Comparison of ENCODE assay signal across 5 worm cellular contexts in the genomic region with DNA sequence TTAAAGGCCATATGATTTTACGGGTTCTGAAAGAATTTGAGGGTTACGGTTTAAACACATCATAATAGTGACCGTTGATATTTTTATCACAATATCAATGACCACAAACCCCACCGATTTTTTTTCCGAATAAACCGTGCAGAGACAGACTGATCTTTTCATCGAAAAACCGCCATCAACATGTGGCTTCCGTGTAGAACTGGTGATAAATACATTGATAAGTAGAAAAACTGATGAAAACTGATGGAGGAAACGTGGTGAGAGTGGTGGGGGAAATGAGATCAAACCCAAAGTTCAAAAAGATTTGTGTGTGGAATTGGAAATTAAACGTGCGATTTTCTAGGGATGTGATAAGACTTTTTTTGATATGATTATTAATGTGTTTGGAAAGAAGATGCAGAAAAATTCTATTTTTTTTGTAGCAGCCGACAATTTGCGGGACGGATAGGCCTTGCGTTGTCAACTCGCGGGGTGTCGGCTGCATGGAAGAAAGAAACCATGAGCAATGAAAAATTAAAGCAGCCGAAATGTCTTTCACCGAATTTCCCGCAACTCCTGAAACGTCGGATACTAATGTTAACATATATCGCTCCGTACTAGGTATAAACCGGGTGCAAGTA.
TF ChIP-seq lines count a peak whose summit lies in the region.

No protein-coding gene starts in this region.

TF ChIP-seq in whole organism, L1 larva, 84 proteins besides CTCF, POLR2A, EP300 and RAD21 (continued from another document):
- no peak for TF ChIP-seq alr-1 (tag; optimal IDR thresholded peaks at IDR 0.05; lab: Kevin White, UChicago; ENCODE audit: borderline replicate concordance)
- peak in 2 of 6 experiments; percentile 6 to 34 for TF ChIP-seq elt-3 (tag; optimal IDR thresholded peaks at IDR 0.05; lab: Kevin White, UChicago)
- peak; percentile 57 for TF ChIP-seq lin-14 (GFP tag; optimal IDR thresholded peaks at IDR 0.05; lab: Kevin White, UChicago)
TF ChIP-seq in whole organism, L1 larva: peak in this region for 12.

TF ChIP-seq in whole organism, L2 larva, 48 proteins besides CTCF, POLR2A, EP300 and RAD21 (continued from another document):
- TF ChIP-seq sma-9 (GFP tag; optimal IDR thresholded peaks at IDR 0.05; lab: Kevin White, UChicago) (peak; percentile 80), sma-9 (tag; optimal IDR thresholded peaks at IDR 0.05; lab: Kevin White, UChicago) (no peak)
TF ChIP-seq in whole organism, L2 larva: peak in this region for 6.

TF ChIP-seq in whole organism, L3 larva, 47 proteins besides CTCF, POLR2A, EP300 and RAD21 (continued from another document):
- peak in 1 of 3 experiments; percentile 29 for TF ChIP-seq elt-3 (tag; optimal IDR thresholded peaks at IDR 0.05; lab: Kevin White, UChicago)
- TF ChIP-seq mml-1 (tag; optimal IDR thresholded peaks at IDR 0.05; lab: Kevin White, UChicago): no peak
- no peak for TF ChIP-seq mdl-1 (tag; optimal IDR thresholded peaks at IDR 0.05; lab: Kevin White, UChicago)
- TF ChIP-seq fkh-10 (GFP tag; optimal IDR thresholded peaks at IDR 0.05; lab: Kevin White, UChicago): no peak
- no peak for TF ChIP-seq nhr-12 (tag; optimal IDR thresholded peaks at IDR 0.05; lab: Kevin White, UChicago)
- TF ChIP-seq ztf-4 (tag; optimal IDR thresholded peaks at IDR 0.05; lab: Kevin White, UChicago): no peak
- no peak for TF ChIP-seq sea-2 (GFP tag; optimal IDR thresholded peaks at IDR 0.05; lab: Kevin White, UChicago)
- TF ChIP-seq lin-15B (tag; optimal IDR thresholded peaks at IDR 0.05; lab: Kevin White, UChicago): no peak
- peak; percentile 57 for TF ChIP-seq nhr-43 (tag; optimal IDR thresholded peaks at IDR 0.05; lab: Kevin White, UChicago; ENCODE audit: poor library complexity, severe bottlenecking)
- peak; percentile 38 for TF ChIP-seq nhr-76 (tag; optimal IDR thresholded peaks at IDR 0.05; lab: Kevin White, UChicago)
- TF ChIP-seq lsy-12 (tag; optimal IDR thresholded peaks at IDR 0.05; lab: Kevin White, UChicago): no peak
- TF ChIP-seq egl-5 (tag; optimal IDR thresholded peaks at IDR 0.05; lab: Kevin White, UChicago): no peak
- TF ChIP-seq eor-1 (tag; optimal IDR thresholded peaks at IDR 0.05; lab: Kevin White, UChicago): no peak
TF ChIP-seq in whole organism, L3 larva: peak in this region for 6.

TF ChIP-seq in whole organism, L4 larva, 104 proteins besides CTCF, POLR2A, EP300 and RAD21 (continued from another document and continues in another):
- TF ChIP-seq nhr-237 (tag; optimal IDR thresholded peaks at IDR 0.05; lab: Kevin White, UChicago): no peak
- TF ChIP-seq tag-97 (GFP tag; IDR thresholded peaks at IDR 0.05; lab: Robert Waterston, UW): no peak
- TF ChIP-seq sdz-12 (GFP tag; optimal IDR thresholded peaks at IDR 0.05; lab: Kevin White, UChicago): no peak
- no peak for TF ChIP-seq spr-3 (GFP tag; optimal IDR thresholded peaks at IDR 0.05; lab: Kevin White, UChicago)
- no peak for TF ChIP-seq skn-1 (tag; optimal IDR thresholded peaks at IDR 0.05; lab: Kevin White, UChicago)
- no peak for TF ChIP-seq Y75B8A.6 (GFP tag; IDR thresholded peaks at IDR 0.05; lab: Robert Waterston, UW)
- TF ChIP-seq R02D3.7 (tag; optimal IDR thresholded peaks at IDR 0.05; lab: Kevin White, UChicago): no peak
- TF ChIP-seq nhr-76 (tag; optimal IDR thresholded peaks at IDR 0.05; lab: Kevin White, UChicago): no peak
- TF ChIP-seq ZK546.5 (tag; optimal IDR thresholded peaks at IDR 0.05; lab: Kevin White, UChicago): no peak
- TF ChIP-seq F37D6.2 (tag; optimal IDR thresholded peaks at IDR 0.05; lab: Kevin White, UChicago): no peak
- peak; percentile 56 for TF ChIP-seq hlh-30 (tag; optimal IDR thresholded peaks at IDR 0.05; lab: Kevin White, UChicago; ENCODE audit: insufficient read depth)
- TF ChIP-seq egl-27 (tag; optimal IDR thresholded peaks at IDR 0.05; lab: Kevin White, UChicago): no peak
- no peak for TF ChIP-seq Y48G9A.11 (GFP tag; IDR thresholded peaks at IDR 0.05; lab: Robert Waterston, UW)
- TF ChIP-seq F49E8.2 (tag; optimal IDR thresholded peaks at IDR 0.05; lab: Kevin White, UChicago; ENCODE audit: borderline replicate concordance): no peak
- TF ChIP-seq Y5F2A.4 (GFP tag; optimal IDR thresholded peaks at IDR 0.05; lab: Kevin White, UChicago): no peak
- no peak for TF ChIP-seq dmd-8 (GFP tag; IDR thresholded peaks at IDR 0.05; lab: Robert Waterston, UW)
- no peak for TF ChIP-seq aha-1 (tag; lab: Kevin White, UChicago)
- no peak for TF ChIP-seq ceh-32 (tag; optimal IDR thresholded peaks at IDR 0.05; lab: Kevin White, UChicago; ENCODE audit: poor library complexity)
- TF ChIP-seq fos-1 (tag; optimal IDR thresholded peaks at IDR 0.05; lab: Kevin White, UChicago): no peak
- TF ChIP-seq attf-4 (tag; optimal IDR thresholded peaks at IDR 0.05; lab: Kevin White, UChicago): no peak
- TF ChIP-seq zfp-3 (GFP tag; conservative IDR thresholded peaks at IDR 0.05; lab: Robert Waterston, UW): no peak
- TF ChIP-seq lin-15B (tag; optimal IDR thresholded peaks at IDR 0.05; lab: Kevin White, UChicago): no peak
- TF ChIP-seq madf-9 (GFP tag; conservative IDR thresholded peaks at IDR 0.05; lab: Robert Waterston, UW): no peak
- no peak for TF ChIP-seq nhr-102 (tag; optimal IDR thresholded peaks at IDR 0.05; lab: Kevin White, UChicago)
- TF ChIP-seq unc-62 (GFP tag; optimal IDR thresholded peaks at IDR 0.05 in 1 of 2; lab: Kevin White, UChicago): peak in 1 of 2 experiments; percentile 11
- no peak for TF ChIP-seq unc-62 (tag; optimal IDR thresholded peaks at IDR 0.05; lab: Kevin White, UChicago)
- no peak for TF ChIP-seq lir-3 (tag; optimal IDR thresholded peaks at IDR 0.05; lab: Kevin White, UChicago)
- no peak for TF ChIP-seq vab-7 (GFP tag; IDR thresholded peaks at IDR 0.05; lab: Robert Waterston, UW)
- no peak for TF ChIP-seq ZK337.2 (GFP tag; IDR thresholded peaks at IDR 0.05; lab: Robert Waterston, UW)
- TF ChIP-seq mxl-3 (GFP tag; optimal IDR thresholded peaks at IDR 0.05; lab: Kevin White, UChicago): peak; percentile 97
- TF ChIP-seq egl-43 (GFP tag; IDR thresholded peaks at IDR 0.05; lab: Robert Waterston, UW): no peak
- TF ChIP-seq php-3 (GFP tag; IDR thresholded peaks at IDR 0.05; lab: Robert Waterston, UW): no peak
- no peak for TF ChIP-seq daf-8 (GFP tag; IDR thresholded peaks at IDR 0.05; lab: Robert Waterston, UW)
- TF ChIP-seq nhr-77 (tag; optimal IDR thresholded peaks at IDR 0.05; lab: Kevin White, UChicago): no peak
- TF ChIP-seq daf-16 (GFP tag; optimal IDR thresholded peaks at IDR 0.05; lab: Kevin White, UChicago): no peak
- TF ChIP-seq daf-16 (tag; optimal IDR thresholded peaks at IDR 0.05; lab: Kevin White, UChicago): peak; percentile 43
- peak; percentile 82 for TF ChIP-seq dmd-6 (GFP tag; IDR thresholded peaks at IDR 0.05; lab: Robert Waterston, UW)
- TF ChIP-seq tra-1 (GFP tag; IDR thresholded peaks at IDR 0.05; lab: Robert Waterston, UW): no peak
- TF ChIP-seq arid-1 (GFP tag; conservative IDR thresholded peaks at IDR 0.05; lab: Robert Waterston, UW): no peak
- no peak for TF ChIP-seq unc-130 (GFP tag; optimal IDR thresholded peaks at IDR 0.05; lab: Kevin White, UChicago)
- TF ChIP-seq daf-19 (GFP tag; conservative IDR thresholded peaks at IDR 0.05; lab: Robert Waterston, UW): no peak
- no peak for TF ChIP-seq daf-12 (tag; optimal IDR thresholded peaks at IDR 0.05; lab: Kevin White, UChicago)
- peak in 1 of 2 experiments; percentile 56 for TF ChIP-seq mdl-1 (tag; optimal IDR thresholded peaks at IDR 0.05; lab: Kevin White, UChicago)
- TF ChIP-seq pqm-1 (tag; optimal IDR thresholded peaks at IDR 0.05; lab: Kevin White, UChicago): no peak
- no peak for TF ChIP-seq jun-1 (tag; optimal IDR thresholded peaks at IDR 0.05; lab: Kevin White, UChicago)
- TF ChIP-seq fkh-10 (GFP tag; optimal IDR thresholded peaks at IDR 0.05; lab: Kevin White, UChicago): no peak
- TF ChIP-seq T26A8.4 (GFP tag; IDR thresholded peaks at IDR 0.05; lab: Robert Waterston, UW): no peak
- TF ChIP-seq T20F7.1 (GFP tag; optimal IDR thresholded peaks at IDR 0.05; lab: Kevin White, UChicago): no peak
- TF ChIP-seq ceh-82 (tag; optimal IDR thresholded peaks at IDR 0.05; lab: Kevin White, UChicago): no peak
- TF ChIP-seq ztf-11 (tag; optimal IDR thresholded peaks at IDR 0.05; lab: Kevin White, UChicago): no peak
- no peak for TF ChIP-seq rbr-2 (tag; optimal IDR thresholded peaks at IDR 0.05; lab: Kevin White, UChicago)
- TF ChIP-seq pha-4 (GFP tag; IDR thresholded peaks at IDR 0.05; lab: Robert Waterston, UW): no peak
- TF ChIP-seq pha-4 (tag; optimal IDR thresholded peaks at IDR 0.05; lab: Kevin White, UChicago): no peak
- peak; percentile 31 for TF ChIP-seq cey-2 (tag; optimal IDR thresholded peaks at IDR 0.05; lab: Kevin White, UChicago; ENCODE audit: borderline replicate concordance, insufficient read depth)
- TF ChIP-seq F26F4.8 (GFP tag; conservative IDR thresholded peaks at IDR 0.05; lab: Robert Waterston, UW): no peak

TF ChIP-seq in whole organism, young adult, 124 proteins besides CTCF, POLR2A, EP300 and RAD21 (continued from another document):
- TF ChIP-seq mcd-1 (GFP tag; IDR thresholded peaks at IDR 0.05; lab: Robert Waterston, UW) (no peak), snpc-1.1 (tag; optimal IDR thresholded peaks at IDR 0.05; lab: Kevin White, UChicago; ENCODE audit: insufficient read depth) (no peak), dpff-1 (tag; optimal IDR thresholded peaks at IDR 0.05; lab: Kevin White, UChicago) (no peak), hmg-1.2 (GFP tag; IDR thresholded peaks at IDR 0.05; lab: Robert Waterston, UW) (no peak), ceh-40 (GFP tag; IDR thresholded peaks at IDR 0.05; lab: Robert Waterston, UW) (no peak), madf-10 (tag; optimal IDR thresholded peaks at IDR 0.05; lab: Kevin White, UChicago) (no peak), ceh-79 (tag; optimal IDR thresholded peaks at IDR 0.05; lab: Kevin White, UChicago) (no peak), cebp-2 (GFP tag; IDR thresholded peaks at IDR 0.05; lab: Robert Waterston, UW) (no peak), mes-4 (tag; optimal IDR thresholded peaks at IDR 0.05; lab: Kevin White, UChicago) (no peak), attf-5 (GFP tag; optimal IDR thresholded peaks at IDR 0.05; lab: Kevin White, UChicago) (no peak), K12H6.12 (tag; optimal IDR thresholded peaks at IDR 0.05; lab: Kevin White, UChicago) (no peak), sdz-38 (tag; optimal IDR thresholded peaks at IDR 0.05; lab: Kevin White, UChicago) (no peak)
